Fruit fly (Drosophila melanogaster): ENCODE measurements around the gene Ugt305A1.

The Ugt305A1 gene

DNA sequence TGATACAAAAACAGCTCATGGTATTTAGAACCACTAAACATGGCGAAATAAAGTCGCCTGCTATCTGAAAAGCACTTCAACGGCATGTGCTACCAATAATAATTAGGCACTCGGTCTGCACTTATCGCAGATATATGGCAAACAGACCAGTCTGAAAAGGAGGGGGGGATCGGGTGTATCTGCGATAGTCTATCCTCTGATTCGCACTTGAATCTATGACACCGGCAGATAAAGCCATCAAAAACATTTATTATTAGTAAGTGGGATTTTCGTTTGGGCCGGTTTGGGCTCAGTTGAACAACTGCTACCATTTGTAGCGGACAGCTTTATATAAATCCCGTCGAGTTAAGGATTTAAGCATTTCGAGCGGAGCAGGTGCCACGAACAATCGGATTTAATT, 27.7 kb downstream of the Ugt305A1 start, which contains the start of gene CG14989:
Gene CG14989 (plus strand): TSS at position 301 of the 400 bp plus-strand sequence.
- no peak for TF ChIP-seq CG4496 (GFP tag; IDR thresholded peaks at IDR 0.05)
- no peak for TF ChIP-seq CG8159 (tag; optimal IDR thresholded peaks at IDR 0.05)
- TF ChIP-seq Pif1B (GFP tag; optimal IDR thresholded peaks at IDR 0.05) = no peak
- TF ChIP-seq CG8301 (tag; optimal IDR thresholded peaks at IDR 0.05) = no peak
- no peak for TF ChIP-seq EcR (GFP tag; optimal IDR thresholded peaks at IDR 0.05)

DNA sequence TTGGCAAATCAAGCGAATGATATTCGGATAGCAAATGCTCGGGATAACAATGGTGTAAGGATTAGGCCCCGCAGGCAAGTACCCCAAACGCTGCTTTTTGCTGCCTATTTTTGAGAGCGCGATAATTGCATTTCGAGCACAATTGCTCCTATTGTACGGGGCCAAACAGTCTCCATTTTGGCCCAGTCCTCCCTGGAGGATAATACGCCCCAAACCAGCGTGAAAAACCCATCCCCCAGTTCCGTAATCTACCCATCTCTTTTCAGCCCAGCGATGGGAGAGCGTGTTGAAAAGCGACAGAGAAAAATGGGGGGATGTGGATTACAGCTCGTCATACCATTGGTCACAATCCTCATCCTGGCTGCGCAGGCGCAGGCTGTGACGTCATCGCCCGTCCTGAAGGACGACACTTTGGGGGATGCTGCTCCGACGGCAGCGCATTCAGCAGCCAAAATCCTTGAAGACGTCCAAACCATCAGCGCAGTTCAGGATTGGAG, 29.2 kb downstream of the Ugt305A1 start, which contains the start of gene Gad1:
Gene Gad1 (minus strand): TSS at position 51 of the 497 bp plus-strand sequence.
- TF ChIP-seq Pif1A (GFP tag; optimal IDR thresholded peaks at IDR 0.05) (no peak), CG4496 (GFP tag; IDR thresholded peaks at IDR 0.05) (no peak)

DNA sequence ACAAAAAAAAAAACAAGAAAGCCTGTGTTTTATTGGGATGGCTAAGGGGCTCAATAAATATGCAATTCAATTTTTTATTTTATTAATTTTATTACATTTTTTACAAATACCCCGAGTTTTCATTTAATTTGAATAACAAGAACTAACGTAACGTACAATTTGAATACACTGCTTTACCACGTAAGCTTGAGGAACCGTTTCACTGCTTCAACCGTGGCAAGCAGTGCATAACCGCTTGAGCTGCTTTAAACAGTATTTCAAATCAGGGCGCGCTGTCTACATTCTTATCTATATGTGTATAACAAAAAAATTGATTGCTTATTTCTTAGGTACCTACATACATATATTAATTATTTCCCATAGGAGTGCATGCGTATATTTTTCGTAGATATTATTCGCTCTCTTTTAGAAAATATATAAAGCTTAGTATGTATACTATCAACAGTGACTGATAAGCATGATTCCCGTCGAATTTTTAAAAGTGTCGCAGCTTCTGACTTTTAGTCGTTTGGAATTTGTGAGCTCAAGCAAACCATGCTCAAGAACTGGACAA, 33.2 kb downstream of the Ugt305A1 start, which contains the start of gene CG14990:
Gene CG14990 (plus strand): TSS at position 503 of the 553 bp plus-strand sequence.
- peak; percentile 97 for TF ChIP-seq D1 (tag; optimal IDR thresholded peaks at IDR 0.05)
- TF ChIP-seq CG15710 (tag; optimal IDR thresholded peaks at IDR 0.05) = no peak

DNA sequence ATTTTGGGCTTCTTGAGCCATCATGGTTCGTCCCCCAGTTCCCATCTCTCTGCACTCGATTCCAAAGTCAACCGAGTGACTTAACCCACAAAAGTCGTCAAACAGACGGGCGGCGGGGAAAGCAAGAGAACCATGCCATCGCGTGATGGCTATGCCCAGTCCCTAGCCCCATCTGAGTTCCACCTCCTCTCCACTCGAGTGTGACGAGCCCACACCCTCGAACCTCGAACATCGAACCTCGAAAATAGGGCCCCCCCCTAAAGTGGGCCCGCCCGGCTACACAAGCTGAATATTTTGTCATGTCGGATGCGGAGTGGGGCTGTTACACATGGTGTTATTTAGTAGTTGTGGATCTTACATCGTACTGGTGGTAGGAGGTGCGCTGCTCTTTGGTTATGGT, 37.0 kb downstream of the Ugt305A1 start:
- TF ChIP-seq EcR (GFP tag; optimal IDR thresholded peaks at IDR 0.05) = peak; percentile 46
- TF ChIP-seq fd96Ca (GFP tag; IDR thresholded peaks at IDR 0.05) = no peak
- no peak for TF ChIP-seq CG12605 (GFP tag; IDR thresholded peaks at IDR 0.05)

DNA sequence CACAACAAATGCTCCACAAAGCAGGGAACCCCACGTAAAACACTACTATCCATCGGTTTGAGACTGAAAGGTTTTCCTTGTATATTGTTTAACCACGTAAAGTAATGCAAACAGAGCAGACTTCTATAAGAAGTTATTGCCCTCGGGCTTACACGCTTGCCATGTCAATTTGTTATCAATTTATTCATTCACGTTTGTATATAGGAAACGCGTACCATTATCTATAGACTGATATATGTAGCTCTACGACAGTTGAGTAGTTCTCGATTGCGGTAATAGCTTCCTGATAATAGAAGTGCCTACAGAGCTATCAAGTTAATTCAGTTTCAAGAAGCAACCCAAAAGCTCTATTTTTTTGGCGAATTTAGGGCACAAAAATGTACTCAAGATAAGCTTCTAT, 39.6 kb downstream of the Ugt305A1 start:
- TF ChIP-seq EcR (GFP tag; optimal IDR thresholded peaks at IDR 0.05) (peak; percentile 70), CG34367 (tag; optimal IDR thresholded peaks at IDR 0.05) (no peak), D1 (tag; optimal IDR thresholded peaks at IDR 0.05) (no peak)

DNA sequence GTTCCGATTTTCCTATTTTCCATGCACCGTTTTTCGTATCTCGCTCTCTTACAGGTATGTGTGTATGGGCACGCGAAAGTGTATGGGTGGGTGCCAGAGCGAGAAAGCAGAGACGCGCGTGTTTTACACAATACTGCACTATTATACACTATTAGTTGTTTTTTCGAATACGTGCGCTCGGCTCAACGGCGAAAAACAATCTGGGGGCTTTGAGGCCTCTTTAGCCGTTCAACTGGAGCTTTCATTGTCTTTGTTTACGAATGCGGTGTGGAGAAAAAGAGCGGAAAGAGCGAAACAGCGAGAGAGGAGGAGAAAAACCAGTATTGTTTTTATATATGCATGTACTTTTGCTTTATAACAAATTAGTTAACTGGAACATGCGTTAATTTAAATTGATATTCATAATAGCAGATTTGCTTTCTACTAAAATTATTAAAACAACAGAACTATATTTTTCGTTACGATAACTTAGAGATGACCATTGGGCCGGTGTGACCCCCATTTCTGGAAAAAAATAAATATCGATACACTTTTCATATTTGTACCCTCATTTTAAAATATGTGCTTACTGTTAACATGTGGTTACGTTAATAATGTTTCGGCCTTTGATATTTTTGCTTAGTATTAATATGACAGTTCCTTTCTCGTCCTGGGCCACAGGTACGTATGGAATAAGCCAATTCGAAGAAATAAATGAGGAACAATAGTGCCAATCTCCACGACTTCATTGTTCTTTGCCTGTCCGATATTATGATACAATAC, 43.1 kb downstream of the Ugt305A1 start, which contains the start of gene CG14995:
Gene CG14995 (minus strand): TSS at position 761 of the 762 bp plus-strand sequence.
- TF ChIP-seq Pif1A (GFP tag; optimal IDR thresholded peaks at IDR 0.05) (peak; percentile 33), Ets98B (GFP tag; IDR thresholded peaks at IDR 0.05) (peak; percentile 67), CG8159 (tag; optimal IDR thresholded peaks at IDR 0.05) (no peak), CG12605 (GFP tag; IDR thresholded peaks at IDR 0.05) (peak; percentile 54; the same call in 1 of the 2 replicates), CG14655 (GFP tag; optimal IDR thresholded peaks at IDR 0.05) (no peak), CG32121 (GFP tag; IDR thresholded peaks at IDR 0.05) (peak; percentile 37; the same call in 1 of the 2 replicates), fd96Ca (GFP tag; IDR thresholded peaks at IDR 0.05) (peak; percentile 34; the same call in 1 of the 3 replicates), Pif1B (GFP tag; optimal IDR thresholded peaks at IDR 0.05) (peak; percentile 39), CG4496 (GFP tag; IDR thresholded peaks at IDR 0.05) (peak; percentile 66; the same call in 2 of the 3 replicates), EcR (GFP tag; optimal IDR thresholded peaks at IDR 0.05) (peak; percentile 36), CG13204 (GFP tag; optimal IDR thresholded peaks at IDR 0.05) (no peak), CG8301 (tag; optimal IDR thresholded peaks at IDR 0.05) (no peak)

DNA sequence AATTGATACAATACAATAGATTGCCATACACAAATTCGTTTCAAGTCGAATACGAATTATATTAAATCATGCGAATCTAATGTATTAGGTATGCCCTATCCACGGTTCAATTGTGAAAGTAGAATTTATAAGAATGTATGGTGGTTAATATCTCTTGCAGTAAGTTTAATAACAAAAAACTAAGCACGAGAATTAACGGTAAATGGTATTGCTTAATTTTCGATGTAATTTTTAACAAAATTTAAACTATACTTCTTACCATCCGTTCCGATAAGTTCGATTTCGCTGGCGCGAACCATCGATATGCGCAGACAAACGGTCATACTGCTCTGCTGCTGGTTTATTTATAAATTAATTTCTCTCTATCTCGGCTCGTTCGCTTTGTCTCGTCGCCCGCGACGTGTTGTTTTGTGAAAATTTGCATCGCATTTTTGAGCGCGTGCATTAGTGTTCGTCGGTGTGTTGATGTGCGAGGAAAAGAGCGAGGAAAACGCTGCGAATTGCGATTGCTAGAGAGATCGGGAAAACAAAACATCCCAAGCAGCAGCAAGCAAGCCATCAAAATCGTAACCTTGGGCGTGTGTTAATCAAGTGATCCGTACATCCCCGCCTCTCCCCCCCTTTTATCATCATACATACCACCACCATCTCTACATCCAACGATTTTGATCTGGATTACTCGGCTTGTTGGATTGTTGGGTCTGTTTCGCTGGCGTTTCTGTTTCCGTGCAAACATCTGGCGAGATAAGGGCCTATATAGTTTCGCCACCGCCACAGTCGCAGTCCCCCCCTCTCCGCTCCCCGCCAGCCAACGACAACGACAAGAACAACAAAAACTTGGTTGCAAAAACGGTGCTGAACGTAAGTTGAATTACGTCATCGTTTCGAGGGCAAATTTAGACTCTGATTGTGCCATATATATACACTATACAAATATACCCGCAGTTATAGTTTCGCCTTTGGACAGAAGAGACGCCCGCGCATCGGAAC, 44.0 kb downstream of the Ugt305A1 start, which contains the start of gene Fit1:
Gene Fit1 (plus strand): TSS at position 307 of the 990 bp plus-strand sequence.
- TF ChIP-seq EcR (GFP tag; optimal IDR thresholded peaks at IDR 0.05) (peak; percentile 42), CG17806 (tag; optimal IDR thresholded peaks at IDR 0.05) (no peak), Ets98B (GFP tag; IDR thresholded peaks at IDR 0.05) (no peak), CG12605 (GFP tag; IDR thresholded peaks at IDR 0.05) (0 out of 2 replicates have a peak, but pooled peaks have one; percentile 34)

DNA sequence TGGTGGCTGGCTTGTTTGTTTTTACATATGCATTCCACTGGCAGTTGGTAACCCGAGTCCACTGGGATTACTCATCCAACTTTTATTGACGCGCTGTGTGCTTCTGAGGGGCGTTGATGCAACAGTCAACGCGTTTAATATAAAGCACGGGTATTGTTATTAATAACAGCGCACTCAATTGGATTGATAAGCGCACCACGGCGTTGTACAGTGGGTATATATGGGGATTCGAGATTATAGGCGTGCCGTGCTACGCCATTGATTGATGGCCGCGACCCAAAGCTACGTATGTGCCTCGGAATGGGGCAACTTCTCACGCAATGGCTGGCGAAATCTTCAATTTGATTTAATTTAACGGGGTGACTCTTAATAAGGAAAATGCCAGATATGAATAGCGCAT, 47.5 kb downstream of the Ugt305A1 start:
- TF ChIP-seq gl (tag; optimal IDR thresholded peaks at IDR 0.05) (no peak), Pif1A (GFP tag; optimal IDR thresholded peaks at IDR 0.05) (no peak), EcR (GFP tag; optimal IDR thresholded peaks at IDR 0.05) (peak; percentile 52)

All from whole organism, pupa.